Fruit fly (Drosophila melanogaster) whole organism, embryonic: ENCODE measurements around the gene Lip2.

Experiments
- ATbp ChIP-seq: fragments of 200-800 bp; sonication (Bioruptor generic); optimal IDR thresholded peaks from 2 replicates; lab custom pipeline; 2017; ENCODE audit warnings: missing biosample characterization, mild to moderate bottlenecking, missing genetic modification characterization, missing genetic modification reagents
- Abd-B ChIP-seq: fragments of 200-800 bp; sonication (Bioruptor generic); optimal IDR thresholded peaks from 2 replicates; lab custom pipeline; 2018; ENCODE audit warnings: missing biosample characterization, mild to moderate bottlenecking, missing genetic modification characterization, moderate library complexity
- Blimp-1 ChIP-seq: fragments of 200-800 bp; sonication (Bioruptor generic); optimal IDR thresholded peaks from 3 replicates; lab custom pipeline; 2018; ENCODE audit warnings: missing biosample characterization, missing genetic modification characterization, mild to moderate bottlenecking, moderate library complexity, missing genetic modification reagents
- CG12391 ChIP-seq: fragments of 200-800 bp; sonication (Bioruptor generic); optimal IDR thresholded peaks from 3 replicates; lab custom pipeline; 2018; ENCODE audit warnings: missing biosample characterization, mild to moderate bottlenecking, missing genetic modification characterization, moderate library complexity
- CG15601 ChIP-seq: fragments of 200-800 bp; sonication (Bioruptor generic); optimal IDR thresholded peaks from 3 replicates; lab custom pipeline; 2019; ENCODE audit warnings: missing biosample characterization, mild to moderate bottlenecking, missing genetic modification characterization, moderate library complexity
- CG17359 ChIP-seq: fragments of 200-800 bp; sonication (Bioruptor generic); optimal IDR thresholded peaks from 3 replicates; lab custom pipeline; 2018; ENCODE audit warnings: missing biosample characterization, mild to moderate bottlenecking, missing genetic modification characterization, moderate library complexity
- CG17912 ChIP-seq: fragments of 200-800 bp; sonication (Bioruptor generic); optimal IDR thresholded peaks from 2 replicates; lab custom pipeline; 2018; ENCODE audit warnings: missing biosample characterization, mild to moderate bottlenecking, missing genetic modification characterization
- CG2202 ChIP-seq: fragments of 200-800 bp; sonication (Bioruptor generic); optimal IDR thresholded peaks from 2 replicates; lab custom pipeline; 2018; ENCODE audit warnings: missing biosample characterization, mild to moderate bottlenecking, missing genetic modification characterization
- CG30431 ChIP-seq: fragments of 200-800 bp; sonication (Bioruptor generic); optimal IDR thresholded peaks from 2 replicates; lab custom pipeline; 2017; ENCODE audit warnings: missing biosample characterization, missing genetic modification characterization
- CG3281 ChIP-seq: fragments of 200-800 bp; sonication (Bioruptor generic); optimal IDR thresholded peaks from 3 replicates; lab custom pipeline; 2017; ENCODE audit warnings: missing biosample characterization, mild to moderate bottlenecking, missing genetic modification characterization
- CG33213 ChIP-seq: fragments of 200-800 bp; sonication (Bioruptor generic); optimal IDR thresholded peaks from 3 replicates; lab custom pipeline; 2016; ENCODE audit warnings: missing biosample characterization, missing genetic modification characterization
- CG4424 ChIP-seq: fragments of 200-800 bp; sonication (Bioruptor generic); optimal IDR thresholded peaks from 3 replicates; lab custom pipeline; 2016; ENCODE audit warnings: missing biosample characterization, missing genetic modification characterization
- CG4617 ChIP-seq: fragments of 200-800 bp; sonication (Bioruptor generic); optimal IDR thresholded peaks from 3 replicates; lab custom pipeline; 2016; ENCODE audit warnings: missing biosample characterization, missing genetic modification characterization, borderline replicate concordance
- CG4730 ChIP-seq: fragments of 200-800 bp; sonication (Bioruptor generic); IDR thresholded peaks from 2 replicates; pipeline ENCODE4 v1.3.6; 2022; ENCODE audit warnings: missing biosample characterization, missing genetic modification characterization
- CG7271 ChIP-seq: fragments of 200-800 bp; sonication (Bioruptor generic); optimal IDR thresholded peaks from 2 replicates; lab custom pipeline; 2018; ENCODE audit warnings: missing biosample characterization, mild to moderate bottlenecking, missing genetic modification characterization, moderate library complexity
- CG8089 ChIP-seq: fragments of 200-800 bp; sonication (Bioruptor generic); optimal IDR thresholded peaks from 3 replicates; lab custom pipeline; 2016; ENCODE audit warnings: missing biosample characterization, missing genetic modification characterization
- CG9609 ChIP-seq: fragments of 200-800 bp; sonication (Bioruptor generic); optimal IDR thresholded peaks from 3 replicates; lab custom pipeline; 2016; ENCODE audit warnings: missing biosample characterization, missing genetic modification characterization
- Camta ChIP-seq: fragments of 200-800 bp; sonication (Bioruptor generic); optimal IDR thresholded peaks from 2 replicates; lab custom pipeline; 2016; ENCODE audit warnings: missing biosample characterization, missing genetic modification characterization
- Dbx ChIP-seq: fragments of 200-800 bp; sonication (Bioruptor generic); IDR thresholded peaks from 3 replicates; pipeline ENCODE4 v1.3.6; 2022; ENCODE audit warnings: missing biosample characterization, missing genetic modification characterization
- Drgx ChIP-seq: fragments of 200-800 bp; sonication (Bioruptor generic); IDR thresholded peaks from 2 replicates; pipeline ENCODE4 v1.3.6; 2022; ENCODE audit warnings: missing biosample characterization, missing genetic modification characterization
- Fer1 ChIP-seq: fragments of 200-800 bp; sonication (Bioruptor generic); optimal IDR thresholded peaks from 2 replicates; lab custom pipeline; 2017; ENCODE audit warnings: missing biosample characterization, mild to moderate bottlenecking, missing genetic modification characterization
- GATAe ChIP-seq: fragments of 200-800 bp; sonication (Bioruptor generic); conservative IDR thresholded peaks from 2 replicates; pipeline ENCODE4 v1.3.6; 2022; ENCODE audit warnings: missing biosample characterization, missing genetic modification characterization
- Med ChIP-seq: fragments of 200-800 bp; sonication (Bioruptor generic); peaks from one replicate; lab custom pipeline; 2016; ENCODE audit warnings: missing biosample characterization, missing genetic modification characterization, mild to moderate bottlenecking, inconsistent platforms, moderate library complexity
- Meics ChIP-seq: fragments of 200-800 bp; sonication (Bioruptor generic); optimal IDR thresholded peaks from 2 replicates; lab custom pipeline; 2017; ENCODE audit warnings: missing biosample characterization, mild to moderate bottlenecking, missing genetic modification characterization
- NfI ChIP-seq: fragments of 200-800 bp; sonication (Bioruptor generic); optimal IDR thresholded peaks from 3 replicates; lab custom pipeline; 2018; ENCODE audit warnings: missing biosample characterization, mild to moderate bottlenecking, missing genetic modification characterization, moderate library complexity
- Pdp1 ChIP-seq, 2 experiments: fragments of 200-800 bp; sonication (Bioruptor generic); optimal IDR thresholded peaks; 3 replicates each; lab custom pipeline; 2016; ENCODE audit warnings: missing biosample characterization in 2 of 2, missing genetic modification characterization in 2 of 2, mild to moderate bottlenecking in 1 of 2, moderate library complexity in 1 of 2
- abd-A ChIP-seq: fragments of 200-800 bp; sonication (Bioruptor generic); optimal IDR thresholded peaks from 3 replicates; lab custom pipeline; 2019; ENCODE audit warnings: missing biosample characterization, mild to moderate bottlenecking, missing genetic modification characterization, moderate library complexity
- ara ChIP-seq: fragments of 200-800 bp; sonication (Bioruptor generic); IDR thresholded peaks from 2 replicates; pipeline ENCODE4 v1.3.6; 2022; ENCODE audit warnings: missing biosample characterization, missing genetic modification characterization
- ash1 ChIP-seq: fragments of 200-800 bp; sonication (Bioruptor generic); optimal IDR thresholded peaks from 2 replicates; lab custom pipeline; 2018; ENCODE audit warnings: missing biosample characterization, mild to moderate bottlenecking, missing genetic modification characterization
- ato ChIP-seq: fragments of 200-800 bp; sonication (Bioruptor generic); IDR thresholded peaks from 2 replicates; pipeline ENCODE4 v1.3.6; 2022; ENCODE audit warnings: missing biosample characterization, missing genetic modification characterization; ENCODE audit not compliant: partially characterized antibody
- br ChIP-seq: fragments of >200 bp; optimal IDR thresholded peaks from 2 replicates; lab custom pipeline; 2017
- caup ChIP-seq: fragments of 200-800 bp; sonication (Bioruptor generic); optimal IDR thresholded peaks from 3 replicates; lab custom pipeline; 2017; ENCODE audit warnings: missing biosample characterization, mild to moderate bottlenecking, missing genetic modification characterization, moderate library complexity; ENCODE audit not compliant: severe bottlenecking
- crp ChIP-seq, 2 experiments: fragments of 200-800 bp; sonication (Bioruptor generic); optimal IDR thresholded peaks; 2 replicates in 1 of 2; 3 replicates in 1 of 2; lab custom pipeline; 2017; ENCODE audit warnings: missing biosample characterization in 2 of 2, missing genetic modification characterization in 2 of 2, mild to moderate bottlenecking in 1 of 2, moderate library complexity in 1 of 2
- ems ChIP-seq: fragments of 200-800 bp; sonication (Bioruptor generic); optimal IDR thresholded peaks from 3 replicates; lab custom pipeline; 2016; ENCODE audit warnings: missing biosample characterization, missing genetic modification characterization
- exex ChIP-seq: fragments of 200-800 bp; sonication (Bioruptor generic); optimal IDR thresholded peaks from 4 replicates; lab custom pipeline; 2018; ENCODE audit warnings: missing biosample characterization, mild to moderate bottlenecking, missing genetic modification characterization, moderate library complexity
- inv ChIP-seq: fragments of 200-800 bp; sonication (Bioruptor generic); IDR thresholded peaks from 2 replicates; pipeline ENCODE4 v1.3.6; 2022; ENCODE audit warnings: missing biosample characterization, missing genetic modification characterization; ENCODE audit not compliant: partially characterized antibody
- jing ChIP-seq: fragments of 200-800 bp; sonication (Bioruptor generic); optimal IDR thresholded peaks from 2 replicates; lab custom pipeline; 2018; ENCODE audit warnings: missing biosample characterization, mild to moderate bottlenecking, missing genetic modification characterization
- oc ChIP-seq: fragments of 200-800 bp; sonication (Bioruptor generic); optimal IDR thresholded peaks from 2 replicates; lab custom pipeline; 2018; ENCODE audit warnings: missing biosample characterization, mild to moderate bottlenecking, missing genetic modification characterization, moderate library complexity
- org-1 ChIP-seq: fragments of 200-800 bp; sonication (Bioruptor generic); optimal IDR thresholded peaks from 2 replicates; lab custom pipeline; 2017; ENCODE audit warnings: missing biosample characterization, missing genetic modification characterization
- phol ChIP-seq: fragments of 200-800 bp; sonication (Bioruptor generic); optimal IDR thresholded peaks from 3 replicates; lab custom pipeline; 2018; ENCODE audit warnings: missing biosample characterization, mild to moderate bottlenecking, missing genetic modification characterization, moderate library complexity
- row ChIP-seq: fragments of 200-800 bp; sonication (Bioruptor generic); IDR thresholded peaks from 3 replicates; pipeline ENCODE4 v1.3.6; 2022; ENCODE audit warnings: missing biosample characterization, missing genetic modification characterization
- run ChIP-seq: fragments of 200-800 bp; sonication (Bioruptor generic); optimal IDR thresholded peaks from 3 replicates; lab custom pipeline; 2018; ENCODE audit warnings: missing biosample characterization, mild to moderate bottlenecking, missing genetic modification characterization
- sqz ChIP-seq: fragments of 200-800 bp; sonication (Bioruptor generic); optimal IDR thresholded peaks from 3 replicates; lab custom pipeline; 2018; ENCODE audit warnings: missing biosample characterization, mild to moderate bottlenecking, missing genetic modification characterization
- tna ChIP-seq: fragments of 200-800 bp; sonication (Bioruptor generic); IDR thresholded peaks from 2 replicates; pipeline ENCODE4 v1.3.6; 2022; ENCODE audit warnings: missing biosample characterization, missing genetic modification characterization; ENCODE audit not compliant: partially characterized antibody
- vvl ChIP-seq: fragments of 200-800 bp; sonication (Bioruptor generic); IDR thresholded peaks from 2 replicates; pipeline ENCODE4 v1.3.6; 2022; ENCODE audit warnings: missing biosample characterization, missing genetic modification characterization
- wek ChIP-seq: fragments of 200-800 bp; sonication (Bioruptor generic); optimal IDR thresholded peaks from 3 replicates; lab custom pipeline; 2018; ENCODE audit warnings: missing biosample characterization, mild to moderate bottlenecking, missing genetic modification characterization, moderate library complexity
- zen2 ChIP-seq: fragments of 200-800 bp; sonication (Bioruptor generic); IDR thresholded peaks from 3 replicates; pipeline ENCODE4 v1.3.6; 2022; ENCODE audit warnings: missing biosample characterization, missing genetic modification characterization; ENCODE audit not compliant: partially characterized antibody
- zfh1 ChIP-seq: fragments of 200-800 bp; sonication (Bioruptor generic); IDR thresholded peaks from 3 replicates; pipeline ENCODE4 v1.3.6; 2022; ENCODE audit warnings: missing biosample characterization, missing genetic modification characterization

Lip2 gene

DNA sequence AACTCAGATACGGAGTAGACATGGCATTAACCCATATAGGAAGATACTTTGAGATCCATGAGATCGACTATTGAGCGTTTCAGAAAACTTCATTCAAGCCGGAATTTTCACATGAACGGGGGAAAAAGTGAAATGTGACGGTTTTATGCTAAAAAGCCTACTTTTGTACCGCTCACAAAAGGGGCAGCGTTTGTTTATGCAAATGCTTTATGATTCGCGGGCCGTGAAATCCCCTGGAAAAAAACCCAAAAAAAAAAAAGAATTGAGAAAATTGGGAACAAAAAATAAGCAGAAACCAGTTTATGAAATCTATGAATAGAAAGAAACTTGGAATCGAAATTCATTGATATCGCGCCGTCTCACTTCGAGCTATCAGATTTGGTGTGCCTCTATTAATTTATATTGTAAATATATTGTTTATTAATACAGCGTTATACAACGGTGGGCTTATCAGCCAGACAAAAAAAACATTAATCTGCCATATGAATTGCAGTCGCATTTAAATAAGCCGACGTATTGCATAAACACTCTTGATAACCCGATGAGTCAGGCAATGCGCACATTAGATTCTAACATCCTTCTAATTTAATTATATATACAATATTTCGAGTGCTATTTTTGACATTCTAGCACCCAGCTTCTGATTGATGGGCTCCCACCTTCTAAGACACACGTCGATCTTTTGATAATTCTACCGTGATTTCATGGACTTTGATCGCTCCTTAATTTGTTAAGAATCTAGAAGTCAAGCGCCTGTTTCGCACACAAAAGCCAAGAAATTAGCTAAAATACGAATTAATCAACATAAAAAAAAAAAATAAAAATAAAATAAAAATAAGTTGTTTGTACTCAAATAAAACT, 40.6 kb upstream of the Lip2 start:
- TF ChIP-seq br (lab: Kevin White, UChicago) (no peak), CG4617 (GFP tag; lab: Kevin White, UChicago) (no peak), run (tag; lab: Kevin White, UChicago) (no peak), Abd-B (GFP tag; lab: Kevin White, UChicago) (no peak), exex (tag; lab: Kevin White, UChicago) (no peak), ems (GFP tag; lab: Kevin White, UChicago) (no peak), CG30431 (GFP tag; lab: Kevin White, UChicago) (no peak), org-1 (no peak), tna (GFP tag; lab: Robert Waterston, UW) (no peak), Pdp1 (GFP tag; optimal IDR thresholded peaks at IDR 0.05; lab: Kevin White, UChicago) (peak in 1 of 2 experiments; percentile 77), crp (GFP tag; optimal IDR thresholded peaks at IDR 0.05; lab: Kevin White, UChicago) (no peak), Dbx (no peak), wek (GFP tag; lab: Kevin White, UChicago) (no peak), caup (GFP tag; lab: Kevin White, UChicago) (no peak), CG8089 (GFP tag; lab: Kevin White, UChicago) (no peak), zen2 (GFP tag; lab: Robert Waterston, UW) (no peak), CG15601 (tag; lab: Kevin White, UChicago) (no peak), jing (GFP tag; lab: Kevin White, UChicago) (no peak), ara (GFP tag; lab: Robert Waterston, UW) (no peak), CG2202 (tag; lab: Kevin White, UChicago) (no peak), abd-A (tag; lab: Kevin White, UChicago) (peak; percentile 2), Camta (GFP tag; lab: Kevin White, UChicago) (no peak), CG7271 (tag; lab: Kevin White, UChicago) (no peak), GATAe (GFP tag; lab: Robert Waterston, UW) (no peak), Med (peak; percentile 30), Blimp-1 (GFP tag; lab: Kevin White, UChicago) (peak; percentile 69), ash1 (GFP tag; lab: Kevin White, UChicago) (no peak), vvl (GFP tag; lab: Robert Waterston, UW) (peak; percentile 35; the same call in 1 of the 2 replicates), zfh1 (no peak), oc (tag; lab: Kevin White, UChicago) (peak; percentile 74), sqz (GFP tag; lab: Kevin White, UChicago) (peak; percentile 66), CG12391 (tag; lab: Kevin White, UChicago) (no peak), inv (GFP tag; lab: Robert Waterston, UW) (no peak)

DNA sequence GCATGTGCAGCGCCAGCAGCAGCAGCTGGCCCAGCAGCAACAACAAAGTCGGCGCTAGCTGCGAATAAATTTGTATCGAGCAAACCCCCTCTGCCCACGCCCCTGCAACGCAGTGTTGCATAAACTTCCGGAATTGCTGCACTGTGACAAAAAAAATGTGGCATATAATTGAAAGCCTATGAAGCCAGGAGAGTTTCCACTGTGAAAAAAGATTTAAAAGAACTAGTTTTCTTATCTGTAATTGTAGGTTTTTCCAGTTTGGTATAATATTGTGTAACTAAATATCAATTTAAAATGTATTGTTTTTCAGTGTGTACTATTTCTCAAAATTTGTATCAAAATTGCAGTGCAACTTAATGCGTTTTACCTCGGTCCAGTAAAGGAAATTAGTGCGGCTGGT, 39.0 kb upstream of the Lip2 start:
- TF ChIP-seq Meics (GFP tag; lab: Kevin White, UChicago) (no peak), ato (no peak), CG17912 (no peak), row (GFP tag; lab: Robert Waterston, UW) (0 out of 3 replicates have a peak, but pooled peaks have one; percentile 14), CG3281 (no peak), NfI (GFP tag; lab: Kevin White, UChicago) (no peak), phol (peak; percentile 12), Pdp1 (GFP tag; optimal IDR thresholded peaks at IDR 0.05; lab: Kevin White, UChicago) (peak in 1 of 2 experiments; percentile 45), Fer1 (no peak), CG4424 (GFP tag; lab: Kevin White, UChicago) (peak; percentile 20), CG4730 (GFP tag; lab: Robert Waterston, UW) (no peak), ATbp (GFP tag; lab: Kevin White, UChicago) (peak; percentile 29), CG9609 (no peak), Drgx (peak; percentile 61; the same call in 1 of the 2 replicates), CG17359 (tag; lab: Kevin White, UChicago) (peak; percentile 40), CG33213 (GFP tag; lab: Kevin White, UChicago) (no peak)
